Worm (Caenorhabditis elegans) whole organism, L1 larva: ENCODE measurements around the gene Y75B12B.3.

Source experiments
- C16A3.4 ChIP-seq: fragments of 150-350 bp; optimal IDR thresholded peaks from 2 replicates; lab custom pipeline; 2014; ENCODE audit warnings: missing biosample characterization, missing genetic modification characterization
- F16B12.6 ChIP-seq: fragments of 150-350 bp; optimal IDR thresholded peaks from 2 replicates; lab custom pipeline; 2014; ENCODE audit warnings: missing biosample characterization, missing genetic modification characterization
- aha-1 ChIP-seq: fragments of 150-350 bp; optimal IDR thresholded peaks from 2 replicates; lab custom pipeline; 2014; ENCODE audit warnings: missing biosample characterization, missing genetic modification characterization
- alr-1 ChIP-seq: fragments of 200-800 bp; sonication (Bioruptor generic); optimal IDR thresholded peaks from 2 replicates; lab custom pipeline; 2018; ENCODE audit warnings: borderline replicate concordance, mild to moderate bottlenecking, missing genetic modification characterization, missing compliant biosample characterization
- aly-2 ChIP-seq: fragments of 150-350 bp; optimal IDR thresholded peaks from 2 replicates; lab custom pipeline; 2014; ENCODE audit warnings: missing biosample characterization, missing genetic modification characterization
- ama-1 ChIP-seq: fragments of 150-350 bp; optimal IDR thresholded peaks from 2 replicates; lab custom pipeline; 2014
- ceh-63 ChIP-seq: fragments of 200-800 bp; sonication (Bioruptor generic); optimal IDR thresholded peaks from 2 replicates; lab custom pipeline; 2018; ENCODE audit warnings: mild to moderate bottlenecking, missing genetic modification characterization, missing compliant biosample characterization
- ceh-8 ChIP-seq: fragments of 200-800 bp; sonication (Bioruptor generic); optimal IDR thresholded peaks from 2 replicates; lab custom pipeline; 2018; ENCODE audit warnings: mild to moderate bottlenecking, missing genetic modification characterization, moderate library complexity, missing compliant biosample characterization
- ceh-88 ChIP-seq: fragments of 200-800 bp; sonication (Bioruptor generic); IDR thresholded peaks from 2 replicates; pipeline ENCODE4 v1.3.6; 2022; ENCODE audit warnings: missing genetic modification characterization, missing compliant biosample characterization
- ces-1 ChIP-seq: fragments of 150-350 bp; optimal IDR thresholded peaks from 2 replicates; lab custom pipeline; 2014; ENCODE audit warnings: missing biosample characterization, missing genetic modification reagents, missing genetic modification characterization
- efl-1 ChIP-seq, 4 experiments: fragments of 150-350 bp; optimal IDR thresholded peaks in 3 of 4; peaks in 1 of 4; 1 replicate in 1 of 4; 2 replicates in 3 of 4; lab custom pipeline; 2014; ENCODE audit warnings: missing biosample characterization in 2 of 4, missing genetic modification characterization in 2 of 4, missing genetic modification reagents in 2 of 4
- efl-3 ChIP-seq: fragments of 200-800 bp; sonication (Bioruptor generic); optimal IDR thresholded peaks from 2 replicates; lab custom pipeline; 2018; ENCODE audit warnings: mild to moderate bottlenecking, missing genetic modification characterization, missing compliant biosample characterization
- elt-2 ChIP-seq: sonication (generic microtip); optimal IDR thresholded peaks from 2 replicates; lab custom pipeline; 2016; ENCODE audit warnings: missing genetic modification characterization, mild to moderate bottlenecking, inconsistent platforms, missing compliant biosample characterization, missing genetic modification reagents
- elt-3 ChIP-seq, 6 experiments: fragments of 150-350 bp in 1 of 6; sonication (generic microtip); optimal IDR thresholded peaks; 2 replicates each; lab custom pipeline; 2017 to 2018; ENCODE audit warnings: missing biosample characterization in 6 of 6, missing genetic modification characterization in 6 of 6, inconsistent platforms in 1 of 6
- fkh-10 ChIP-seq: sonication (generic microtip); optimal IDR thresholded peaks from 2 replicates; lab custom pipeline; 2017; ENCODE audit warnings: missing biosample characterization, missing genetic modification reagents, missing genetic modification characterization
- grh-1 ChIP-seq: fragments of 200-800 bp; sonication (Bioruptor generic); IDR thresholded peaks from 2 replicates; pipeline ENCODE4 v1.3.6; 2022; ENCODE audit warnings: missing genetic modification reagents, missing genetic modification characterization, missing compliant biosample characterization
- hpl-2 ChIP-seq: fragments of 150-350 bp; optimal IDR thresholded peaks from 2 replicates; lab custom pipeline; 2014; ENCODE audit warnings: missing biosample characterization, missing genetic modification reagents, missing genetic modification characterization
- lin-15B ChIP-seq: fragments of 150-350 bp; sonication (generic microtip); optimal IDR thresholded peaks from 3 replicates; lab custom pipeline; 2014; ENCODE audit warnings: missing biosample characterization, missing genetic modification characterization
- lir-3 ChIP-seq: sonication (generic microtip); optimal IDR thresholded peaks from 2 replicates; lab custom pipeline; 2016; ENCODE audit warnings: mild to moderate bottlenecking, missing genetic modification characterization, moderate library complexity, missing compliant biosample characterization; ENCODE audit not compliant: poor library complexity
- nhr-237 ChIP-seq: fragments of 150-350 bp; optimal IDR thresholded peaks from 2 replicates; lab custom pipeline; 2014; ENCODE audit warnings: missing biosample characterization, missing genetic modification characterization
- nhr-47 ChIP-seq: sonication (generic microtip); optimal IDR thresholded peaks from 2 replicates; lab custom pipeline; 2016; ENCODE audit warnings: mild to moderate bottlenecking, missing genetic modification characterization, moderate library complexity, missing compliant biosample characterization
- nhr-71 ChIP-seq: sonication (generic microtip); optimal IDR thresholded peaks from 2 replicates; lab custom pipeline; 2016; ENCODE audit warnings: mild to moderate bottlenecking, missing genetic modification characterization, moderate library complexity, missing compliant biosample characterization
- nhr-76 ChIP-seq: sonication (generic microtip); optimal IDR thresholded peaks from 2 replicates; lab custom pipeline; 2017; ENCODE audit warnings: missing biosample characterization, missing genetic modification characterization
- nhr-85 ChIP-seq: sonication (generic microtip); peaks from one replicate; lab custom pipeline; 2016; ENCODE audit warnings: missing genetic modification characterization, inconsistent platforms, missing compliant biosample characterization
- pax-3 ChIP-seq: fragments of 200-800 bp; sonication (Bioruptor generic); optimal IDR thresholded peaks from 2 replicates; lab custom pipeline; 2018; ENCODE audit warnings: mild to moderate bottlenecking, missing genetic modification characterization, moderate library complexity, missing compliant biosample characterization
- rnt-1 ChIP-seq: sonication (generic microtip); optimal IDR thresholded peaks from 2 replicates; lab custom pipeline; 2016; ENCODE audit warnings: mild to moderate bottlenecking, missing genetic modification characterization, moderate library complexity, missing compliant biosample characterization
- sox-4 ChIP-seq: sonication (generic microtip); optimal IDR thresholded peaks from 2 replicates; lab custom pipeline; 2016; ENCODE audit warnings: missing genetic modification characterization, missing compliant biosample characterization
- sptf-1 ChIP-seq: fragments of 150-350 bp; optimal IDR thresholded peaks from 2 replicates; lab custom pipeline; 2014; ENCODE audit warnings: missing biosample characterization, missing genetic modification characterization
- tlp-1 ChIP-seq: fragments of 150-350 bp; optimal IDR thresholded peaks from 2 replicates; lab custom pipeline; 2014; ENCODE audit warnings: missing biosample characterization, missing genetic modification characterization
- unc-130 ChIP-seq: fragments of 150-350 bp; optimal IDR thresholded peaks from 2 replicates; lab custom pipeline; 2017; ENCODE audit warnings: missing biosample characterization, missing genetic modification characterization, inconsistent platforms
- unc-62 ChIP-seq: fragments of 150-350 bp; optimal IDR thresholded peaks from 2 replicates; lab custom pipeline; 2014; ENCODE audit warnings: missing biosample characterization, missing genetic modification reagents, missing genetic modification characterization
- unc-86 ChIP-seq: sonication (generic microtip); optimal IDR thresholded peaks from 2 replicates; lab custom pipeline; 2016; ENCODE audit warnings: missing genetic modification characterization, missing compliant biosample characterization
- vab-15 ChIP-seq: sonication (generic microtip); optimal IDR thresholded peaks from 2 replicates; lab custom pipeline; 2017; ENCODE audit warnings: missing genotype, mild to moderate bottlenecking, missing genetic modification characterization, missing compliant biosample characterization
- zip-4 ChIP-seq: fragments of 200-800 bp; sonication (Bioruptor generic); optimal IDR thresholded peaks from 2 replicates; lab custom pipeline; 2018; ENCODE audit warnings: mild to moderate bottlenecking, missing genetic modification characterization, moderate library complexity, missing compliant biosample characterization
- ztf-11 ChIP-seq, 2 experiments: sonication (generic microtip); optimal IDR thresholded peaks; 2 replicates each; lab custom pipeline; 2016 to 2017; ENCODE audit warnings: missing genetic modification characterization in 2 of 2, missing biosample characterization in 1 of 2, missing compliant biosample characterization in 1 of 2

Gene Y75B12B.3

ce11 chrV:15186259-15186927 lies at the start of gene Y75B12B.3:
Gene Y75B12B.3 (minus strand): TSS chrV:15186279.
- TF ChIP-seq nhr-85 (tag; lab: Kevin White, UChicago) (peak; percentile 51), sptf-1 (tag; lab: Kevin White, UChicago) (no peak), pax-3 (tag; lab: Kevin White, UChicago) (peak; percentile 26), efl-1 (optimal IDR thresholded peaks at IDR 0.05; lab: Kevin White, UChicago) (no peak), efl-1 (GFP tag; optimal IDR thresholded peaks at IDR 0.05 in 1 of 2; lab: Kevin White, UChicago) (peak in 1 of 2 experiments; percentile 58), grh-1 (GFP tag; lab: Robert Waterston, UW) (0 out of 2 replicates have a peak, but pooled peaks have one; percentile 15), ama-1 (lab: Kevin White, UChicago) (peak; percentile 93), aly-2 (tag; lab: Kevin White, UChicago) (peak; percentile 48), elt-3 (tag; optimal IDR thresholded peaks at IDR 0.05; lab: Kevin White, UChicago) (no peak), rnt-1 (tag; lab: Kevin White, UChicago) (no peak)
- TF ChIP-seq, all 84 proteins: peak for 6

ce11 chrV:15235661-15236060 lies 49.6 kb upstream of the Y75B12B.3 start, which contains the start of gene nhr-164:
Gene nhr-164 (minus strand): TSS chrV:15235761.
- TF ChIP-seq nhr-47 (tag; lab: Kevin White, UChicago), result no peak
- no peak for TF ChIP-seq ceh-88 (GFP tag; lab: Robert Waterston, UW)
- TF ChIP-seq ceh-8 (GFP tag; lab: Kevin White, UChicago), result no peak
- TF ChIP-seq elt-3 (tag; optimal IDR thresholded peaks at IDR 0.05; lab: Kevin White, UChicago), result no peak
- TF ChIP-seq ztf-11 (tag; optimal IDR thresholded peaks at IDR 0.05; lab: Kevin White, UChicago), result no peak
- TF ChIP-seq ces-1 (GFP tag; lab: Kevin White, UChicago), result no peak
- no peak for TF ChIP-seq C16A3.4 (tag; lab: Kevin White, UChicago)
- TF ChIP-seq F16B12.6 (tag; lab: Kevin White, UChicago), result no peak
- TF ChIP-seq ceh-63 (GFP tag; lab: Kevin White, UChicago), result no peak
- TF ChIP-seq nhr-237 (tag; lab: Kevin White, UChicago), result no peak
- TF ChIP-seq zip-4 (GFP tag; lab: Kevin White, UChicago), result no peak
- TF ChIP-seq unc-86, result no peak
- no peak for TF ChIP-seq aha-1 (tag; lab: Kevin White, UChicago)
- TF ChIP-seq nhr-71 (tag; lab: Kevin White, UChicago), result no peak

ce11 chrV:15232200-15232599 lies 46.1 kb upstream of the Y75B12B.3 start, which contains the start of gene srw-13:
Gene srw-13 (plus strand): TSS chrV:15232500.
- TF ChIP-seq sox-4 (tag; lab: Kevin White, UChicago) (no peak), ceh-8 (GFP tag; lab: Kevin White, UChicago) (no peak), alr-1 (tag; lab: Kevin White, UChicago) (no peak), unc-130 (no peak)
- TF ChIP-seq, all 84 proteins: peak for 0

ce11 chrV:15230243-15230642 lies 44.2 kb upstream of the Y75B12B.3 start, which contains the start of gene srw-15:
Gene srw-15 (plus strand): TSS chrV:15230543.
- TF ChIP-seq efl-1 (optimal IDR thresholded peaks at IDR 0.05; lab: Kevin White, UChicago) (no peak), efl-1 (GFP tag; optimal IDR thresholded peaks at IDR 0.05 in 1 of 2; lab: Kevin White, UChicago) (peak in 1 of 2 experiments; percentile 60), vab-15 (tag; lab: Kevin White, UChicago) (no peak)

- peak; percentile 79 for TF ChIP-seq elt-2
- TF ChIP-seq nhr-237 (tag; lab: Kevin White, UChicago), result no peak
- TF ChIP-seq nhr-76 (tag; lab: Kevin White, UChicago), result no peak
- TF ChIP-seq nhr-71 (tag; lab: Kevin White, UChicago), result no peak
- peak; percentile 45 for TF ChIP-seq tlp-1 (tag; lab: Kevin White, UChicago)
- no peak for TF ChIP-seq lin-15B (tag; lab: Kevin White, UChicago)
- no peak for TF ChIP-seq fkh-10 (GFP tag; lab: Kevin White, UChicago)
- TF ChIP-seq efl-3 (GFP tag; lab: Kevin White, UChicago), result no peak
- no peak for TF ChIP-seq lir-3 (tag; lab: Kevin White, UChicago)
- no peak for TF ChIP-seq unc-62 (GFP tag; lab: Kevin White, UChicago)
- no peak for TF ChIP-seq hpl-2
Measured at ce11 chrV:15226206-15226605, 40.1 kb upstream of the Y75B12B.3 start.
